Worm (Caenorhabditis elegans) whole organism, L2 larva: Measurements from ENCODE around the gene sma-9.

Source experiments
- ama-1 ChIP-seq: fragments of 150-350 bp; optimal IDR thresholded peaks from 2 replicates; lab custom pipeline; 2018; ENCODE audit warnings: inconsistent platforms
- dmd-4 ChIP-seq: sonication (generic microtip); optimal IDR thresholded peaks from 2 replicates; lab custom pipeline; 2017; ENCODE audit warnings: missing biosample characterization, missing genetic modification characterization
- elt-3 ChIP-seq: sonication (generic microtip); optimal IDR thresholded peaks from 2 replicates; lab custom pipeline; 2017; ENCODE audit warnings: missing biosample characterization, missing genetic modification characterization
- nhr-12 ChIP-seq: fragments of 150-350 bp; optimal IDR thresholded peaks from 2 replicates; lab custom pipeline; 2014; ENCODE audit warnings: missing biosample characterization, missing genetic modification characterization
- nhr-6 ChIP-seq: fragments of 150-350 bp; optimal IDR thresholded peaks from 2 replicates; lab custom pipeline; 2014; ENCODE audit warnings: missing biosample characterization, missing genetic modification characterization
- snpc-4 ChIP-seq: fragments of 150-350 bp; optimal IDR thresholded peaks from 2 replicates; lab custom pipeline; 2014; ENCODE audit warnings: missing biosample characterization, missing genetic modification characterization
- ztf-4 ChIP-seq: fragments of 150-350 bp; optimal IDR thresholded peaks from 2 replicates; lab custom pipeline; 2014; ENCODE audit warnings: missing biosample characterization, missing genetic modification characterization

DNA sequence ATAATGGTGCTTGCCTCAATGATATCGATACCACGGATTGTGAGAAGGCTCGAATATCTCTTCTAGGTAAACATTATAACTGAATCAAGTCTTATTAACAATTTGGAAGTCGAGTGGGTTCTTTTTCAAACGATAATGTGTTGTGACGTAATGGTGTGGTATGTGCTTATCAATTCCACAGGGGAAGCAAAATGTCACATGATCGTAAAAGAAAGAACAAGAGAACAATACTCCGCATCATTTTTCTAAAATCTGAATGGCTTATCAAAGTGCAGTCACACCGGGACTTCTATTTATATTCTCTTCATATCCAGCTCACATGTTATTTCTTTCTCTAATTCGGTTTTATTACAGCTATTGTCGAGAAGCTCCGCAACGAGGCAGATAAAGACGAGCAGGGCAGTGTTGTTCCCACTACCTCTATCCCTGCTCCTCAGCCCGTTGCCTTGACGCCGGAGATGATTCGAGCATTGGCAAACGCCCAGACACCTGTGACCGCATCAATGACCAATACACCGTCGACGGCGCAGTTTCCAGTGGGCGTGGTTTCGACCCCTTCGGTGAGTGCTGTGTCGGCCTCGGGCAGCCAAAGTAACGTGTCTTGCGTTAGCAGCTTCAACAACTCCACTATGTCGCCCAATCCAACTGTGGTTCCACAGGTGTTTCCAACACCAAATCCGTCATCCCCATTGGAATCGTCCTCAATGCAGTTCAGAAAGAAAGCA lies 11.6 kb downstream of the sma-9 start:
- TF ChIP-seq ama-1 (no peak), nhr-6 (tag; lab: Kevin White, UChicago) (no peak), snpc-4 (tag; lab: Kevin White, UChicago) (no peak), dmd-4 (no peak), nhr-12 (no peak), elt-3 (tag; lab: Kevin White, UChicago) (no peak), ztf-4 (tag; lab: Kevin White, UChicago) (no peak)
